Fruit fly (Drosophila melanogaster) whole organism, prepupa: ENCODE measurements around the gene MsrA.

Experiments
- Blimp-1 ChIP-seq: fragments of 200-800 bp; sonication (Bioruptor generic); optimal IDR thresholded peaks from 3 replicates; lab custom pipeline; 2017; ENCODE audit warnings: missing biosample characterization, missing genetic modification characterization, mild to moderate bottlenecking, moderate library complexity, missing genetic modification reagents
- CG34406 ChIP-seq: fragments of 200-800 bp; sonication (Bioruptor generic); optimal IDR thresholded peaks from 3 replicates; lab custom pipeline; 2016; ENCODE audit warnings: missing biosample characterization, missing genetic modification characterization
- CG3919 ChIP-seq: fragments of 200-800 bp; sonication (Bioruptor generic); optimal IDR thresholded peaks from 3 replicates; lab custom pipeline; 2016; ENCODE audit warnings: missing biosample characterization, missing genetic modification characterization
- CG6276 ChIP-seq: fragments of 200-800 bp; sonication (Bioruptor generic); optimal IDR thresholded peaks from 2 replicates; lab custom pipeline; 2017; ENCODE audit warnings: missing biosample characterization, mild to moderate bottlenecking, missing genetic modification characterization
- CG6854 ChIP-seq: fragments of 200-800 bp; sonication (Bioruptor generic); optimal IDR thresholded peaks from 2 replicates; lab custom pipeline; 2017; ENCODE audit warnings: missing biosample characterization, mild to moderate bottlenecking, missing genetic modification characterization
- CG7368 ChIP-seq: fragments of 200-800 bp; sonication (Bioruptor generic); optimal IDR thresholded peaks from 3 replicates; lab custom pipeline; 2016; ENCODE audit warnings: missing biosample characterization, missing genetic modification characterization
- CG8632 ChIP-seq: fragments of 200-800 bp; sonication (Bioruptor generic); optimal IDR thresholded peaks from 3 replicates; lab custom pipeline; 2016; ENCODE audit warnings: missing biosample characterization, missing genetic modification characterization
- Eip75B ChIP-seq: fragments of 200-800 bp; sonication (Bioruptor generic); optimal IDR thresholded peaks from 3 replicates; lab custom pipeline; 2016; ENCODE audit warnings: missing biosample characterization, missing genetic modification characterization
- Gug ChIP-seq: fragments of 200-800 bp; sonication (Bioruptor generic); IDR thresholded peaks from 2 replicates; pipeline ENCODE4 v1.3.6; 2022; ENCODE audit warnings: missing biosample characterization, missing genetic modification characterization

DNA sequence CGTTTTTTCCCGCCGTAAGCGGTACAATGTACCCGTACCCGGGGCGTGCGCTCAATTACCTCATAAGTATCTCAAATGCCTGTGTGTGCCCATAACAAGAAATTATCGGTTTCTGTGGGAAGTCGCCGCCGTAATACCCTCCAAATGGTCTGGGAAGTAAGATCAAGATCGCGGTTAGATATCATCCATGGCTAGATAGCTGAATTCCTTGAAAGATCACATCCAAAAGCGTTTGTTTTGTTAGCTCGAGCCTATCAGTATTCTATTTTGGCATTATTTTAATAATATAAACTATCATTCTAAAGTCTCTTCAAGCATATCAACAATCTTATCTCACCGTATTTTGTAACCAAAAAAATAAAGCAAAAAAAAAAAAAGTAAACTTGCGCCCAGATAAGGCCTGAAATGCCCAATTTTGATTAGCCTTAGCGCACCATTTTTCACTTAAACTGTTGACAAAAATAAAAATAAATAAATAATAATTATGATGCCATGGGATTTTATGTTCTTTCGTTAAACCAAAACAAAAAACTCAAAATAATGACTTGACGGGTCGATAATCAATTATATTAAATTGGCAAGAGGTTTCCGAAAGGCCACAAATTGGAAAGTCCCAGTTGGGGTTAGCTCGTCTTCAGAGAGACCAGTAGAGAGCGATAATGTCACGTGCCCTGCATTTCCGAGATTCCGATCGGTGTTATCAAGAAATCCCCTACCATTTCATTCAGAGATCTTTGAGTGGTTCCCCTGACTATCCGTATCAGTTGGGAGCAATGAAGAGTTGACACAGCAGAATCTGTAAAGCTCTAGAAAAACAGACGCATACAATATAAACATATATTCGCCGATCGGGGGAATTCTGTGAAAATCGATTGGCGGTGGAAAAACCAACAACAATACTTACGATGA is 28.0 kb downstream of the MsrA start:
- TF ChIP-seq CG7368 (GFP tag; lab: Kevin White, UChicago) (no peak), Gug (GFP tag; lab: Robert Waterston, UW) (no peak), CG6276 (GFP tag; lab: Kevin White, UChicago) (no peak), Eip75B (GFP tag; lab: Kevin White, UChicago) (no peak), CG6854 (no peak), CG8632 (GFP tag; lab: Kevin White, UChicago) (no peak), CG34406 (no peak), CG3919 (GFP tag; lab: Kevin White, UChicago) (no peak), Blimp-1 (no peak)
